Worm (Caenorhabditis elegans): ENCODE measurements around the gene xbp-1.

DNA sequence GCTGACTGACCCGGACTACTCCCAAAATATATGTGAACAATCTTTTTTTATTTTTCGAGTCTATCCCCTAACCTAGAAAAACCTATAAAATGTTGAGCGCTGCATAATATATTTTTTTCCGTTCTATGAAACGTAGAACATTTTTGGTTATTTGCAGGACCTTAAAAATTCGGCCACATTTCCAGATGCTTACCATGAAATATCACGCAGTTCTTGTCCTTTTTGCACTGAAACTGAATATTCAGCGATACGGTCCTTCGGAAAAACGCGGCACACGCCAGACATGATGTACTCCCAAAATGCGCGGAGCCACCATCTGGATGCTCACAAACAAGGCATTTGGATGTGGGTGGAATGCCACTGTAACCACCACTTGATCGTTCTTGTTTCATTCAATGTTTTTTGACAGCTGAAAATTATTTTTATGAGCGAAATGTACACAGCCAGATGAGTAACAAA is 39.2 kb downstream of the xbp-1 start, which contains the start of gene nhr-20:
- TF ChIP-seq T22C8.4 (GFP tag; IDR thresholded peaks at IDR 0.05) (no peak), ref-1 (GFP tag; conservative IDR thresholded peaks at IDR 0.05) (no peak), ztf-29 (GFP tag; IDR thresholded peaks at IDR 0.05) (no peak), flt-1 (GFP tag; IDR thresholded peaks at IDR 0.05) (no peak), klf-2 (GFP tag; conservative IDR thresholded peaks at IDR 0.05) (no peak)

Data from whole organism, midembryonic.